Worm (Caenorhabditis elegans): ENCODE data around the gene set-23.
A peak's percentile ranks its signal among the peaks of the same experiment; 100 is the strongest.

set-23 gene

DNA sequence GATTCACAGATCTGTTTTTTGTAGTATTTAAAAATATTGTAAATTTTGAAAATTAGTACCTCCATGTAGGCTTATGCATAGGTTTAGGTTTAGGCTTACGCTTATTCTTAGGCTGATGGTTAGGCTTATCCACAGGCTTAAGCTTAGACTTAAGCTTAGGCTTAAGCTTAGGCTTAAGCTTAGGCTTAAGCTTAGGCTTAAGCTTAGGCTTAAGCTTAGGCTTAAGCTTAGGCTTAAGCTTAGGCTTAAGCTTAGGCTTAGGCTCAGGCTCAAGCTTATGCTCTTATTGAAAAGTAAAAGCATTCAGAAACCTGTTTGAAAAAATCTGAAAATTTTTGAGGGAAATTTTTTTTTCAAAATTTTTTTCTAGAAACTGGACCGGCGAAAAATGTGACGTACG lies 31.1 kb downstream of the set-23 start:
- TF ChIP-seq snpc-1.1 (tag; optimal IDR thresholded peaks at IDR 0.05; ENCODE audit: insufficient read depth): no peak
- no peak for TF ChIP-seq rcor-1 (GFP tag; IDR thresholded peaks at IDR 0.05)
- no peak for TF ChIP-seq unc-130 (GFP tag; optimal IDR thresholded peaks at IDR 0.05)
- TF ChIP-seq cebp-2 (GFP tag; IDR thresholded peaks at IDR 0.05): no peak

DNA sequence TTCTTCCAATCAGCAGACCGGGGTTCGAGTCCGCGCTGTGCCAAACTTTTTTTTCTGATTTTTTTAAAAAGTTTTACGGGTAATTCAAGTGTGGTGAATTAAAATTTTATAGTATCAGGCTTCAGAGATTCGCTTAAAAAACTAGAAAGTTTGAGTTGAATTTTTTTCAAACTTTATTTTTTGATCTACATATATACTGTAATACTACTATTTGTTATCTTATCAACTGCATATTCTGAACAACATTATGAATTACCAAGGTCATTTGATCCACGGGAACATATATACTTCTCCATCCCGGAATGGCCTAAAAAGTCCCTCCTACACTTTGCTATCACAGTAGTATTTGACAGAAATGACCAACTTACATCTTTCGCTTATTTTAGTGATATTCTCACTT lies 32.0 kb downstream of the set-23 start, which contains the start of gene Y41D4B.6:
Gene Y41D4B.6 (plus strand): TSS at position 301 of the 400 bp plus-strand sequence.
- TF ChIP-seq gei-17 (GFP tag; optimal IDR thresholded peaks at IDR 0.05): no peak
- no peak for TF ChIP-seq F22D6.2 (tag; optimal IDR thresholded peaks at IDR 0.05)
- TF ChIP-seq nhr-80 (tag; optimal IDR thresholded peaks at IDR 0.05): no peak
- TF ChIP-seq nhr-27 (tag; optimal IDR thresholded peaks at IDR 0.05): no peak
- no peak for TF ChIP-seq ceh-27 (GFP tag; optimal IDR thresholded peaks at IDR 0.05)
- TF ChIP-seq sea-2 (GFP tag; IDR thresholded peaks at IDR 0.05): no peak
- no peak for TF ChIP-seq rcor-1 (GFP tag; IDR thresholded peaks at IDR 0.05)
- TF ChIP-seq F23B12.7 (tag; optimal IDR thresholded peaks at IDR 0.05; ENCODE audit: insufficient read depth): no peak
- TF ChIP-seq egrh-3 (GFP tag; IDR thresholded peaks at IDR 0.05): no peak

DNA sequence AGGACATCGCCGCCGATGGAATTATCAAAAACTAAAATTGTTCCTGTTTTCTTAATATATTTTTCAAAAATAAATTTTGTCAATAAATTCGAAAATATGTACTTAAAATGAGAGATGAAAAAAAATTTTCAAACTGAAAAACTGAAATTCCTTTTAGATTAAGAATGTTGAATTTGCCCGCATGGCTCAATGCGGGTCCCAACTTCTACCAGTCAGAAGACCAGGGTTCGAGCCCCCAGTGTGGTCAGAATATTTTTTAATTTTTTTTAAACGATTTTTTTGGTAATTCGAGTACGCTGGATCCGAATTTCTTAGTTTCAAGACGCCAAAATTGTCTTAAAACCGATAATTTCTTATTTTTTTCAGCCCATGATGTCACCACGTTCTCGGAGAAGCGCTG lies 35.9 kb downstream of the set-23 start:
- TF ChIP-seq mes-4 (tag; optimal IDR thresholded peaks at IDR 0.05) (no peak), F57A8.1 (GFP tag; optimal IDR thresholded peaks at IDR 0.05) (no peak), unc-130 (GFP tag; optimal IDR thresholded peaks at IDR 0.05) (no peak), Y56A3A.18 (GFP tag; IDR thresholded peaks at IDR 0.05) (no peak), athp-1 (tag; optimal IDR thresholded peaks at IDR 0.05) (no peak), akir-1 (GFP tag; optimal IDR thresholded peaks at IDR 0.05) (no peak), lsl-1 (GFP tag; optimal IDR thresholded peaks at IDR 0.05) (no peak), aptf-3 (GFP tag; IDR thresholded peaks at IDR 0.05) (no peak), B0336.3 (GFP tag; IDR thresholded peaks at IDR 0.05) (no peak), pbrm-1 (GFP tag; IDR thresholded peaks at IDR 0.05) (peak; percentile 40; the same call in 1 of the 2 replicates), K12H6.12 (tag; optimal IDR thresholded peaks at IDR 0.05) (no peak), repo-1 (tag; optimal IDR thresholded peaks at IDR 0.05) (no peak), ceh-27 (GFP tag; optimal IDR thresholded peaks at IDR 0.05) (no peak), F22D6.2 (tag; optimal IDR thresholded peaks at IDR 0.05) (no peak), snpc-1.3 (tag; optimal IDR thresholded peaks at IDR 0.05; ENCODE audit: insufficient read depth) (no peak), lin-26 (GFP tag; IDR thresholded peaks at IDR 0.05) (0 out of 2 replicates have a peak, but pooled peaks have one; percentile 22), C17E4.6 (GFP tag; IDR thresholded peaks at IDR 0.05) (no peak), lin-54 (GFP tag; optimal IDR thresholded peaks at IDR 0.05) (no peak), tbp1 (GFP tag; optimal IDR thresholded peaks at IDR 0.05) (peak; percentile 61), bed-2 (GFP tag; IDR thresholded peaks at IDR 0.05) (no peak), tlf-1 (GFP tag; optimal IDR thresholded peaks at IDR 0.05) (no peak), him-1 (tag; optimal IDR thresholded peaks at IDR 0.05) (peak; percentile 27), mxl-1 (tag; optimal IDR thresholded peaks at IDR 0.05) (no peak), nfyb-1 (GFP tag; IDR thresholded peaks at IDR 0.05) (peak; percentile 61; the same call in 1 of the 2 replicates), ceh-100 (GFP tag; IDR thresholded peaks at IDR 0.05) (no peak), dpff-1 (tag; optimal IDR thresholded peaks at IDR 0.05) (no peak), F37B4.10 (GFP tag; IDR thresholded peaks at IDR 0.05) (no peak), madf-6 (GFP tag; IDR thresholded peaks at IDR 0.05) (no peak), Y95B8A.8 (GFP tag; IDR thresholded peaks at IDR 0.05) (no peak), ztf-22 (GFP tag; optimal IDR thresholded peaks at IDR 0.05) (no peak), let-526 (GFP tag; IDR thresholded peaks at IDR 0.05) (no peak), ztf-26 (tag; optimal IDR thresholded peaks at IDR 0.05) (no peak), rpc-1 (optimal IDR thresholded peaks at IDR 0.05) (no peak), rpc-1 (tag; optimal IDR thresholded peaks at IDR 0.05) (peak; percentile 59), Y67H2A.10 (GFP tag; conservative IDR thresholded peaks at IDR 0.05) (0 out of 2 replicates have a peak, but pooled peaks have one; percentile 35), zim-3 (tag; optimal IDR thresholded peaks at IDR 0.05) (no peak), attf-5 (GFP tag; optimal IDR thresholded peaks at IDR 0.05) (no peak)

Data from whole organism, young adult.